Fruit fly (Drosophila melanogaster) whole organism, embryonic: ENCODE measurements around the gene hiro.
A peak's percentile ranks its signal among the peaks of the same experiment; 100 is the strongest.

ENCODE experiments used
- Abd-B ChIP-seq: fragments of 200-800 bp; sonication (Bioruptor generic); optimal IDR thresholded peaks from 2 replicates; lab custom pipeline; 2018; ENCODE audit warnings: missing biosample characterization, mild to moderate bottlenecking, missing genetic modification characterization, moderate library complexity
- Aef1 ChIP-seq: fragments of 200-800 bp; sonication (Bioruptor generic); IDR thresholded peaks from 3 replicates; pipeline ENCODE4 v1.3.6; 2022; ENCODE audit warnings: missing biosample characterization, missing genetic modification characterization
- Asciz ChIP-seq: fragments of 200-800 bp; sonication (Bioruptor generic); optimal IDR thresholded peaks from 2 replicates; lab custom pipeline; 2017; ENCODE audit warnings: missing biosample characterization, mild to moderate bottlenecking, missing genetic modification characterization, missing genetic modification reagents
- Bgb ChIP-seq: fragments of 200-800 bp; sonication (Bioruptor generic); IDR thresholded peaks from 2 replicates; pipeline ENCODE4 v1.3.6; 2022; ENCODE audit warnings: missing biosample characterization, missing genetic modification characterization; ENCODE audit not compliant: partially characterized antibody
- C15 ChIP-seq: fragments of 200-800 bp; sonication (Bioruptor generic); IDR thresholded peaks from 3 replicates; pipeline ENCODE4 v1.3.6; 2022; ENCODE audit warnings: missing biosample characterization, missing genetic modification characterization
- CG11085 ChIP-seq: fragments of 200-800 bp; sonication (Bioruptor generic); IDR thresholded peaks from 2 replicates; pipeline ENCODE4 v1.3.6; 2022; ENCODE audit warnings: missing biosample characterization, missing genetic modification characterization
- CG11560 ChIP-seq: fragments of 200-800 bp; sonication (Bioruptor generic); IDR thresholded peaks from 3 replicates; pipeline ENCODE4 v1.3.6; 2022; ENCODE audit warnings: missing biosample characterization, missing genetic modification characterization
- CG17359 ChIP-seq: fragments of 200-800 bp; sonication (Bioruptor generic); optimal IDR thresholded peaks from 3 replicates; lab custom pipeline; 2018; ENCODE audit warnings: missing biosample characterization, mild to moderate bottlenecking, missing genetic modification characterization, moderate library complexity
- CG17802 ChIP-seq: fragments of 200-800 bp; sonication (Bioruptor generic); optimal IDR thresholded peaks from 2 replicates; lab custom pipeline; 2018; ENCODE audit warnings: missing biosample characterization, mild to moderate bottlenecking, missing genetic modification characterization, moderate library complexity
- CG3726 ChIP-seq: fragments of 200-800 bp; sonication (Bioruptor generic); IDR thresholded peaks from 3 replicates; pipeline ENCODE4, ENCODE4 v1.3.6; 2022; ENCODE audit warnings: missing biosample characterization, missing genetic modification characterization
- CG4282 ChIP-seq: fragments of 200-800 bp; sonication (Bioruptor generic); optimal IDR thresholded peaks from 2 replicates; lab custom pipeline; 2016; ENCODE audit warnings: missing biosample characterization, missing genetic modification characterization
- CG4360 ChIP-seq: fragments of 200-800 bp; sonication (Bioruptor generic); IDR thresholded peaks from 2 replicates; pipeline ENCODE4 v1.3.6; 2022; ENCODE audit warnings: missing biosample characterization, missing genetic modification characterization
- CG4854 ChIP-seq: fragments of 200-800 bp; sonication (Bioruptor generic); optimal IDR thresholded peaks from 2 replicates; lab custom pipeline; 2016; ENCODE audit warnings: missing biosample characterization, missing genetic modification characterization, inconsistent platforms
- CG6654 ChIP-seq: fragments of 200-800 bp; sonication (Bioruptor generic); optimal IDR thresholded peaks from 2 replicates; lab custom pipeline; 2017; ENCODE audit warnings: missing biosample characterization, mild to moderate bottlenecking, missing genetic modification characterization
- CG6813 ChIP-seq: fragments of 200-800 bp; sonication (Bioruptor generic); optimal IDR thresholded peaks from 2 replicates; lab custom pipeline; 2017; ENCODE audit warnings: missing biosample characterization, missing genetic modification characterization, mild to moderate bottlenecking, moderate library complexity, missing genetic modification reagents
- CG9797 ChIP-seq: fragments of 200-800 bp; sonication (Bioruptor generic); optimal IDR thresholded peaks from 3 replicates; lab custom pipeline; 2018; ENCODE audit warnings: missing biosample characterization, mild to moderate bottlenecking, missing genetic modification characterization
- Chrac-16 ChIP-seq: fragments of 200-800 bp; sonication (Bioruptor generic); optimal IDR thresholded peaks from 3 replicates; lab custom pipeline; 2016; ENCODE audit warnings: missing biosample characterization, missing genetic modification characterization
- CoRest ChIP-seq: fragments of 200-800 bp; sonication (Bioruptor generic); optimal IDR thresholded peaks from 3 replicates; lab custom pipeline; 2018; ENCODE audit warnings: missing biosample characterization, mild to moderate bottlenecking, missing genetic modification characterization, moderate library complexity
- Doc3 ChIP-seq: fragments of 200-800 bp; sonication (Bioruptor generic); IDR thresholded peaks from 3 replicates; pipeline ENCODE4 v1.3.6; 2022; ENCODE audit warnings: missing biosample characterization, missing genetic modification characterization; ENCODE audit not compliant: partially characterized antibody
- Gsc ChIP-seq: fragments of 200-800 bp; sonication (Bioruptor generic); IDR thresholded peaks from 2 replicates; pipeline ENCODE4 v1.3.6; 2022; ENCODE audit warnings: missing biosample characterization, missing genetic modification characterization
- Hey ChIP-seq: fragments of 200-800 bp; sonication (Bioruptor generic); optimal IDR thresholded peaks from 3 replicates; lab custom pipeline; 2018; ENCODE audit warnings: missing biosample characterization, mild to moderate bottlenecking, missing genetic modification characterization
- Kr ChIP-seq: fragments of 200-800 bp; sonication (Bioruptor generic); optimal IDR thresholded peaks from 2 replicates; lab custom pipeline; 2017; ENCODE audit warnings: missing biosample characterization, mild to moderate bottlenecking, missing genetic modification characterization
- Mrtf ChIP-seq: fragments of 200-800 bp; sonication (Bioruptor generic); IDR thresholded peaks from 3 replicates; pipeline ENCODE4 v1.3.6; 2022; ENCODE audit warnings: missing biosample characterization, missing genetic modification characterization
- Rfx ChIP-seq: fragments of 200-800 bp; sonication (Bioruptor generic); IDR thresholded peaks from 2 replicates; pipeline ENCODE4 v1.3.6; 2022; ENCODE audit warnings: missing biosample characterization, missing genetic modification characterization
- Scr ChIP-seq: fragments of 200-800 bp; sonication (Bioruptor generic); IDR thresholded peaks from 2 replicates; pipeline ENCODE4 v1.3.6; 2022; ENCODE audit warnings: missing biosample characterization, missing genetic modification characterization; ENCODE audit not compliant: partially characterized antibody
- Sin3A ChIP-seq: fragments of >200 bp; optimal IDR thresholded peaks from 2 replicates; lab custom pipeline; 2018
- Spps ChIP-seq: fragments of 200-800 bp; sonication (Bioruptor generic); optimal IDR thresholded peaks from 2 replicates; lab custom pipeline; 2018; ENCODE audit warnings: missing biosample characterization, mild to moderate bottlenecking, missing genetic modification characterization
- ap ChIP-seq: fragments of 200-800 bp; sonication (Bioruptor generic); IDR thresholded peaks from 2 replicates; pipeline ENCODE4 v1.3.6; 2022; ENCODE audit warnings: missing biosample characterization, missing genetic modification characterization
- ase ChIP-seq: fragments of 200-800 bp; sonication (Bioruptor generic); IDR thresholded peaks from 3 replicates; pipeline ENCODE4 v1.3.6; 2022; ENCODE audit warnings: missing biosample characterization, missing genetic modification characterization
- dmrt99B ChIP-seq: fragments of 200-800 bp; sonication (Bioruptor generic); optimal IDR thresholded peaks from 2 replicates; lab custom pipeline; 2018; ENCODE audit warnings: missing biosample characterization, mild to moderate bottlenecking, missing genetic modification characterization, moderate library complexity
- en ChIP-seq: fragments of 200-800 bp; sonication (Bioruptor generic); optimal IDR thresholded peaks from 2 replicates; lab custom pipeline; 2016; ENCODE audit warnings: missing biosample characterization, missing genetic modification characterization
- esg ChIP-seq: fragments of 200-800 bp; sonication (Bioruptor generic); conservative IDR thresholded peaks from 2 replicates; pipeline ENCODE4 v1.3.6; 2022; ENCODE audit warnings: missing biosample characterization, missing genetic modification characterization
- ewg ChIP-seq: fragments of 200-800 bp; sonication (Bioruptor generic); optimal IDR thresholded peaks from 3 replicates; lab custom pipeline; 2017; ENCODE audit warnings: mild to moderate bottlenecking, missing biosample characterization, missing genetic modification reagents, missing genetic modification characterization
- grn ChIP-seq: fragments of 200-800 bp; sonication (Bioruptor generic); optimal IDR thresholded peaks from 3 replicates; lab custom pipeline; 2017; ENCODE audit warnings: missing biosample characterization, missing genetic modification characterization
- gsb ChIP-seq: fragments of 200-800 bp; sonication (Bioruptor generic); IDR thresholded peaks from 2 replicates; pipeline ENCODE4 v1.3.6; 2022; ENCODE audit warnings: missing biosample characterization, missing genetic modification characterization
- inv ChIP-seq: fragments of 200-800 bp; sonication (Bioruptor generic); IDR thresholded peaks from 2 replicates; pipeline ENCODE4 v1.3.6; 2022; ENCODE audit warnings: missing biosample characterization, missing genetic modification characterization; ENCODE audit not compliant: partially characterized antibody
- lov ChIP-seq, 2 experiments: fragments of 200-800 bp in 1 of 2; fragments of >200 bp in 1 of 2; sonication (Bioruptor generic) in 1 of 2; IDR thresholded peaks in 1 of 2; optimal IDR thresholded peaks in 1 of 2; 2 replicates in 1 of 2; 3 replicates in 1 of 2; pipeline versions ENCODE4 v1.3.6 to Lab custom; 2017 to 2022; ENCODE audit warnings: missing biosample characterization in 1 of 2, missing genetic modification characterization in 1 of 2
- mld ChIP-seq: fragments of 200-800 bp; sonication (Bioruptor generic); IDR thresholded peaks from 3 replicates; pipeline ENCODE4 v1.3.6; 2022; ENCODE audit warnings: missing biosample characterization, missing genetic modification characterization; ENCODE audit not compliant: partially characterized antibody
- nau ChIP-seq: fragments of 200-800 bp; sonication (Bioruptor generic); optimal IDR thresholded peaks from 3 replicates; lab custom pipeline; 2017; ENCODE audit warnings: missing biosample characterization, mild to moderate bottlenecking, missing genetic modification characterization, missing genetic modification reagents
- nerfin-1 ChIP-seq: fragments of 200-800 bp; sonication (Bioruptor generic); optimal IDR thresholded peaks from 3 replicates; lab custom pipeline; 2019; ENCODE audit warnings: missing biosample characterization, mild to moderate bottlenecking, missing genetic modification characterization, moderate library complexity
- oc ChIP-seq: fragments of 200-800 bp; sonication (Bioruptor generic); optimal IDR thresholded peaks from 2 replicates; lab custom pipeline; 2018; ENCODE audit warnings: missing biosample characterization, mild to moderate bottlenecking, missing genetic modification characterization, moderate library complexity
- p53 ChIP-seq: fragments of 200-800 bp; sonication (Bioruptor generic); optimal IDR thresholded peaks from 2 replicates; lab custom pipeline; 2016; ENCODE audit warnings: missing biosample characterization, missing genetic modification characterization
- peb ChIP-seq: fragments of 200-800 bp; sonication (Bioruptor generic); IDR thresholded peaks from 2 replicates; pipeline ENCODE4 v1.3.6; 2022; ENCODE audit warnings: missing biosample characterization, missing genetic modification characterization
- row ChIP-seq: fragments of 200-800 bp; sonication (Bioruptor generic); IDR thresholded peaks from 3 replicates; pipeline ENCODE4 v1.3.6; 2022; ENCODE audit warnings: missing biosample characterization, missing genetic modification characterization
- scrt ChIP-seq: fragments of 200-800 bp; sonication (Bioruptor generic); optimal IDR thresholded peaks from 2 replicates; lab custom pipeline; 2018; ENCODE audit warnings: missing biosample characterization, mild to moderate bottlenecking, missing genetic modification characterization, moderate library complexity
- sim ChIP-seq: fragments of 200-800 bp; sonication (Bioruptor generic); IDR thresholded peaks from 2 replicates; pipeline ENCODE4 v1.3.6; 2022; ENCODE audit warnings: missing biosample characterization, missing genetic modification characterization
- so ChIP-seq: fragments of 200-800 bp; sonication (Bioruptor generic); IDR thresholded peaks from 3 replicates; pipeline ENCODE4 v1.3.6; 2022; ENCODE audit warnings: missing biosample characterization, missing genetic modification characterization
- tll ChIP-seq, 2 experiments: fragments of 200-800 bp in 1 of 2; fragments of >200 bp in 1 of 2; sonication (Bioruptor generic) in 1 of 2; optimal IDR thresholded peaks; 2 replicates each; lab custom pipeline; 2017 to 2019; ENCODE audit warnings: missing biosample characterization in 2 of 2, missing genetic modification characterization in 2 of 2, mild to moderate bottlenecking in 1 of 2, moderate library complexity in 1 of 2
- tx ChIP-seq: fragments of 200-800 bp; sonication (Bioruptor generic); optimal IDR thresholded peaks from 2 replicates; lab custom pipeline; 2016; ENCODE audit warnings: missing biosample characterization, missing genetic modification characterization
- zen ChIP-seq: fragments of 200-800 bp; sonication (Bioruptor generic); optimal IDR thresholded peaks from 3 replicates; lab custom pipeline; 2018; ENCODE audit warnings: missing biosample characterization, mild to moderate bottlenecking, missing genetic modification characterization, moderate library complexity

hiro gene

dm6 chr3L:680258-680657 lies 7.5 kb downstream of the hiro start, which contains the start of gene CG17129 (continued):
- peak; percentile 74 for TF ChIP-seq CG4854 (GFP tag; lab: Kevin White, UChicago)
- peak; percentile 91 for TF ChIP-seq inv (GFP tag; lab: Robert Waterston, UW)
- TF ChIP-seq tll (GFP tag; optimal IDR thresholded peaks at IDR 0.05; lab: Kevin White, UChicago): no peak
- TF ChIP-seq esg (GFP tag; lab: Robert Waterston, UW): peak; percentile 62
- TF ChIP-seq Sin3A (lab: Kevin White, UChicago): peak; percentile 7
- peak; percentile 79 for TF ChIP-seq tx (GFP tag; lab: Kevin White, UChicago)
- peak; percentile 72 for TF ChIP-seq ase (GFP tag; lab: Robert Waterston, UW)
- peak; percentile 99 for TF ChIP-seq Doc3 (GFP tag; lab: Robert Waterston, UW)
- no peak for TF ChIP-seq gsb (GFP tag; lab: Robert Waterston, UW)
- peak; percentile 94 for TF ChIP-seq row (GFP tag; lab: Robert Waterston, UW)
- TF ChIP-seq en: peak; percentile 50
- peak; percentile 48; the same call in 1 of the 2 replicates for TF ChIP-seq Gsc (GFP tag; lab: Robert Waterston, UW)
- peak; percentile 53; the same call in 2 of the 3 replicates for TF ChIP-seq Mrtf (GFP tag; lab: Robert Waterston, UW)
- peak; percentile 63 for TF ChIP-seq dmrt99B (tag; lab: Kevin White, UChicago)
- peak; percentile 28 for TF ChIP-seq Kr (GFP tag; lab: Kevin White, UChicago)
- TF ChIP-seq CG3726 (GFP tag; lab: Robert Waterston, UW): no peak
- TF ChIP-seq CG11560 (tag; lab: Robert Waterston, UW): peak; percentile 43; the same call in 2 of the 3 replicates
- peak; percentile 64 for TF ChIP-seq Chrac-16 (GFP tag; lab: Kevin White, UChicago)
- TF ChIP-seq CoRest (tag; lab: Kevin White, UChicago): peak; percentile 79
- peak; percentile 28 for TF ChIP-seq oc (tag; lab: Kevin White, UChicago)
- TF ChIP-seq CG17359 (tag; lab: Kevin White, UChicago): peak; percentile 77
- peak; percentile 54 for TF ChIP-seq Asciz
- peak; percentile 76 for TF ChIP-seq Aef1 (GFP tag; lab: Robert Waterston, UW)
- TF ChIP-seq so: peak; percentile 54; the same call in 1 of the 3 replicates
- TF ChIP-seq CG6813 (GFP tag; lab: Kevin White, UChicago): peak; percentile 45
- peak; percentile 86 for TF ChIP-seq Rfx (GFP tag; lab: Robert Waterston, UW)
- TF ChIP-seq CG4360 (GFP tag; lab: Robert Waterston, UW): no peak
- TF ChIP-seq ap (GFP tag; lab: Robert Waterston, UW): peak; percentile 8; the same call in 1 of the 2 replicates
- peak; percentile 54; the same call in 1 of the 2 replicates for TF ChIP-seq peb (GFP tag; lab: Robert Waterston, UW)
- TF ChIP-seq zen (tag; lab: Kevin White, UChicago): peak; percentile 66
- peak; percentile 31 for TF ChIP-seq CG17802
- TF ChIP-seq p53 (GFP tag; lab: Kevin White, UChicago): no peak
- TF ChIP-seq nerfin-1: peak; percentile 73
- peak; percentile 59 for TF ChIP-seq Spps (tag; lab: Kevin White, UChicago)
- peak; percentile 76 for TF ChIP-seq Abd-B
- TF ChIP-seq CG4282 (GFP tag; lab: Kevin White, UChicago): no peak
- TF ChIP-seq C15 (GFP tag; lab: Robert Waterston, UW): no peak
- no peak for TF ChIP-seq lov (optimal IDR thresholded peaks at IDR 0.05; lab: Kevin White, UChicago)
- TF ChIP-seq lov (GFP tag; IDR thresholded peaks at IDR 0.05; lab: Robert Waterston, UW): no peak
- peak; percentile 54 for TF ChIP-seq CG11085
- TF ChIP-seq nau (GFP tag; lab: Kevin White, UChicago): no peak
- TF ChIP-seq Scr (GFP tag; lab: Robert Waterston, UW): peak; percentile 98
- TF ChIP-seq CG6654 (GFP tag; lab: Kevin White, UChicago): no peak
- no peak for TF ChIP-seq Hey (tag; lab: Kevin White, UChicago)
- no peak for TF ChIP-seq grn
- no peak for TF ChIP-seq scrt (GFP tag; lab: Kevin White, UChicago)
- TF ChIP-seq ewg (GFP tag; lab: Kevin White, UChicago): peak; percentile 90
- no peak for TF ChIP-seq sim (GFP tag; lab: Robert Waterston, UW)
- TF ChIP-seq mld (GFP tag; lab: Robert Waterston, UW): peak; percentile 91
- no peak for TF ChIP-seq CG9797 (GFP tag; lab: Kevin White, UChicago)
- peak; percentile 95 for TF ChIP-seq Bgb (GFP tag; lab: Robert Waterston, UW)
